Worm (Caenorhabditis elegans): Measurements from ENCODE around the gene F59B2.15.

The F59B2.15 gene

ce11 chrIII:8981847-8982479 is 20.5 kb downstream of the F59B2.15 start, which contains the start of gene pde-2 (continued):
- TF ChIP-seq nhr-237 (tag; optimal IDR thresholded peaks at IDR 0.05) (no peak), elt-2 (tag; optimal IDR thresholded peaks at IDR 0.05) (no peak), lin-39 (tag; optimal IDR thresholded peaks at IDR 0.05) (no peak), aha-1 (tag; optimal IDR thresholded peaks at IDR 0.05) (no peak), fos-1 (tag; optimal IDR thresholded peaks at IDR 0.05) (no peak), pqm-1 (tag; optimal IDR thresholded peaks at IDR 0.05) (no peak), nhr-12 (tag; optimal IDR thresholded peaks at IDR 0.05) (no peak), jun-1 (tag; optimal IDR thresholded peaks at IDR 0.05) (no peak), skn-1 (tag; optimal IDR thresholded peaks at IDR 0.05) (peak; percentile 47), pag-3 (tag; optimal IDR thresholded peaks at IDR 0.05; ENCODE audit: borderline replicate concordance, insufficient read depth) (no peak), hlh-17 (GFP tag; optimal IDR thresholded peaks at IDR 0.05; ENCODE audit: borderline replicate concordance) (no peak), efl-1 (optimal IDR thresholded peaks at IDR 0.05) (peak; percentile 19 to 45), efl-1 (GFP tag; optimal IDR thresholded peaks at IDR 0.05 in 1 of 2) (no peak), fkh-10 (GFP tag; optimal IDR thresholded peaks at IDR 0.05) (peak; percentile 63), efl-3 (GFP tag; optimal IDR thresholded peaks at IDR 0.05) (no peak), ztf-4 (tag; optimal IDR thresholded peaks at IDR 0.05) (peak; percentile 33), blmp-1 (tag; optimal IDR thresholded peaks at IDR 0.05) (peak; percentile 78), nhr-77 (tag; optimal IDR thresholded peaks at IDR 0.05) (no peak), lin-14 (GFP tag; optimal IDR thresholded peaks at IDR 0.05) (peak; percentile 89), lir-3 (tag; optimal IDR thresholded peaks at IDR 0.05; ENCODE audit: poor library complexity) (peak; percentile 39), swsn-7 (tag; optimal IDR thresholded peaks at IDR 0.05) (peak; percentile 51), sox-4 (tag; optimal IDR thresholded peaks at IDR 0.05) (no peak), hpl-2 (GFP tag; optimal IDR thresholded peaks at IDR 0.05) (no peak), lin-35 (GFP tag; optimal IDR thresholded peaks at IDR 0.05) (peak; percentile 8 to 45)

DNA sequence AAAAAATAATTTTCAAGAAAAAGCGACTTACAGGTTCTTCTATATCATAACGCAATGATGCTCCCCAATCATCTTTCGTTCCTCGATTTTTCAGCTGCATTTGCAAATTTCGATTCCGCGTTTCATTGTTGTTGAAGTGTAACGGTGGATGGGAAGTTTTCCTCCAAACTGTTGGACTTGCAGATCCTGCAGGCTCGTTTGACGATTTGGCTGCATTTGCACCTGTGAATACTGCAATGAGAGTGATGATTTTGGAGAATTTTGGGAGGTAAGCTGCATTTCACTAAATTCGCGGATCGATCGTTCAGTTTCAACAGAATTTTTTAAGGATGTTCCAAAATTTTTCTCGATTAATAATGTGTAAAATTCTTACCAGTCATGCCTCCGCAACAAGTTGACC is 21.6 kb downstream of the F59B2.15 start:
- no peak for TF ChIP-seq snu-23 (GFP tag; optimal IDR thresholded peaks at IDR 0.05)
- no peak for TF ChIP-seq fkh-10 (GFP tag; optimal IDR thresholded peaks at IDR 0.05)

- TF ChIP-seq mep-1 (tag; optimal IDR thresholded peaks at IDR 0.05) (peak; percentile 13), nhr-71 (tag; optimal IDR thresholded peaks at IDR 0.05) (peak; percentile 61), mef-2 (tag; optimal IDR thresholded peaks at IDR 0.05) (no peak), unc-86 (tag; optimal IDR thresholded peaks at IDR 0.05) (peak; percentile 16), C16A3.4 (tag; optimal IDR thresholded peaks at IDR 0.05) (no peak), lin-14 (GFP tag; optimal IDR thresholded peaks at IDR 0.05) (peak; percentile 47), dsc-1 (tag; optimal IDR thresholded peaks at IDR 0.05) (peak; percentile 25), nhr-90 (tag; optimal IDR thresholded peaks at IDR 0.05; ENCODE audit: poor library complexity) (peak; percentile 20), fkh-8 (tag; optimal IDR thresholded peaks at IDR 0.05) (peak; percentile 53), fkh-4 (tag; optimal IDR thresholded peaks at IDR 0.05; ENCODE audit: borderline replicate concordance) (no peak), rnt-1 (tag; optimal IDR thresholded peaks at IDR 0.05) (no peak), blmp-1 (tag; optimal IDR thresholded peaks at IDR 0.05) (peak; percentile 17), skn-1 (tag; optimal IDR thresholded peaks at IDR 0.05) (peak; percentile 18), efl-1 (optimal IDR thresholded peaks at IDR 0.05) (no peak), efl-1 (GFP tag; optimal IDR thresholded peaks at IDR 0.05 in 1 of 2) (peak in 1 of 2 experiments; percentile 75), xbp-1 (tag; optimal IDR thresholded peaks at IDR 0.05) (no peak), lin-15B (tag; optimal IDR thresholded peaks at IDR 0.05) (no peak)
Observed at ce11 chrIII:8978512-8979352, 23.7 kb downstream of the F59B2.15 start.
